Fruit fly (Drosophila melanogaster): ENCODE data around the gene by.
A peak's percentile ranks its signal among the peaks of the same experiment; 100 is the strongest.

The by gene

dm6 chr3R:9534125-9534496 lies 1.3 kb upstream of the by start (continued):
- TF ChIP-seq sr (GFP tag; IDR thresholded peaks at IDR 0.05), result peak; percentile 54; the same call in 2 of the 3 replicates
- TF ChIP-seq CG43689 (GFP tag; IDR thresholded peaks at IDR 0.05), result no peak; the same call in none of the 2 replicates
- no peak for TF ChIP-seq zen2 (GFP tag; IDR thresholded peaks at IDR 0.05; ENCODE audit: partially characterized antibody)
- no peak; the same call in 1 of the 2 replicates for TF ChIP-seq Gsc (GFP tag; IDR thresholded peaks at IDR 0.05)
- peak; percentile 99 for TF ChIP-seq Sox102F (GFP tag; optimal IDR thresholded peaks at IDR 0.05)
- TF ChIP-seq maf-S (GFP tag; optimal IDR thresholded peaks at IDR 0.05), result peak; percentile 81
- TF ChIP-seq kni (GFP tag; optimal IDR thresholded peaks at IDR 0.05), result no peak
- peak; percentile 89 for TF ChIP-seq Lhr (GFP tag; optimal IDR thresholded peaks at IDR 0.05)
- TF ChIP-seq Sry-β (GFP tag; optimal IDR thresholded peaks at IDR 0.05), result peak; percentile 59
- peak; percentile 83; the same call in 2 of the 3 replicates for TF ChIP-seq CG2199 (GFP tag; IDR thresholded peaks at IDR 0.05)
- TF ChIP-seq NC2β (GFP tag; optimal IDR thresholded peaks at IDR 0.05), result peak; percentile 90
- TF ChIP-seq Antp (GFP tag; optimal IDR thresholded peaks at IDR 0.05), result peak; percentile 86
- peak; percentile 87 for TF ChIP-seq Dad (GFP tag; optimal IDR thresholded peaks at IDR 0.05)
- TF ChIP-seq en (GFP tag; optimal IDR thresholded peaks at IDR 0.05), result peak; percentile 79
- peak; percentile 95 for TF ChIP-seq ken (GFP tag; IDR thresholded peaks at IDR 0.05)
- peak; percentile 79 for TF ChIP-seq bowl (GFP tag; IDR thresholded peaks at IDR 0.05)
- peak; percentile 89 for TF ChIP-seq CG17385 (GFP tag; optimal IDR thresholded peaks at IDR 0.05)
- peak; percentile 81 for TF ChIP-seq scrt (GFP tag; optimal IDR thresholded peaks at IDR 0.05)
- 0 out of 2 replicates have a peak, but pooled peaks have one; percentile 21 for TF ChIP-seq ham (GFP tag; IDR thresholded peaks at IDR 0.05)
- peak; percentile 85 for TF ChIP-seq Rx (GFP tag; IDR thresholded peaks at IDR 0.05)
- peak; percentile 49; the same call in 1 of the 2 replicates for TF ChIP-seq CG8765 (GFP tag; IDR thresholded peaks at IDR 0.05)
- TF ChIP-seq CG3281 (GFP tag; optimal IDR thresholded peaks at IDR 0.05), result peak; percentile 87
- peak; percentile 95 for TF ChIP-seq CoRest (tag; optimal IDR thresholded peaks at IDR 0.05)
- TF ChIP-seq gsb-n (tag; optimal IDR thresholded peaks at IDR 0.05), result peak; percentile 97
- TF ChIP-seq caup (GFP tag; optimal IDR thresholded peaks at IDR 0.05; ENCODE audit: severe bottlenecking), result peak; percentile 84
- TF ChIP-seq CG7357 (GFP tag; IDR thresholded peaks at IDR 0.05), result peak; percentile 82
- TF ChIP-seq CG1647 (GFP tag; optimal IDR thresholded peaks at IDR 0.05), result peak; percentile 90
- peak; percentile 95 for TF ChIP-seq Xbp1 (GFP tag; optimal IDR thresholded peaks at IDR 0.05)
- peak; percentile 98 for TF ChIP-seq CG31441 (GFP tag; IDR thresholded peaks at IDR 0.05)
- peak; percentile 82 for TF ChIP-seq peb (GFP tag; IDR thresholded peaks at IDR 0.05)
- TF ChIP-seq hkb (optimal IDR thresholded peaks at IDR 0.05), result no peak
- TF ChIP-seq hkb (GFP tag; IDR thresholded peaks at IDR 0.05), result peak; percentile 93
- no peak for TF ChIP-seq Jarid2 (GFP tag; optimal IDR thresholded peaks at IDR 0.05)
- peak; percentile 56 for TF ChIP-seq ERR (GFP tag; optimal IDR thresholded peaks at IDR 0.05)
- peak; percentile 49 for TF ChIP-seq CG18011 (GFP tag; optimal IDR thresholded peaks at IDR 0.05)
- TF ChIP-seq sim (GFP tag; IDR thresholded peaks at IDR 0.05), result peak; percentile 91
- TF ChIP-seq Ets65A (GFP tag), result peak; percentile 98
- no peak for TF ChIP-seq Dref (GFP tag; IDR thresholded peaks at IDR 0.05)
- no peak for TF ChIP-seq ato (GFP tag; IDR thresholded peaks at IDR 0.05; ENCODE audit: partially characterized antibody)
- peak; percentile 79 for TF ChIP-seq CG15011 (GFP tag; optimal IDR thresholded peaks at IDR 0.05)
- no peak for TF ChIP-seq bigmax (GFP tag; optimal IDR thresholded peaks at IDR 0.05)
- TF ChIP-seq CG33213 (GFP tag; optimal IDR thresholded peaks at IDR 0.05), result peak; percentile 75
- peak; percentile 94 for TF ChIP-seq CG16863 (GFP tag; optimal IDR thresholded peaks at IDR 0.05)
- TF ChIP-seq h (optimal IDR thresholded peaks at IDR 0.05), result no peak
- TF ChIP-seq CG8924 (tag; optimal IDR thresholded peaks at IDR 0.05), result peak; percentile 96
- TF ChIP-seq CG14860 (GFP tag; IDR thresholded peaks at IDR 0.05; ENCODE audit: partially characterized antibody), result no peak
- TF ChIP-seq CG9437 (GFP tag; optimal IDR thresholded peaks at IDR 0.05), result peak; percentile 90
- TF ChIP-seq CG12236 (GFP tag; optimal IDR thresholded peaks at IDR 0.05), result peak; percentile 76
- TF ChIP-seq CG10654 (GFP tag; optimal IDR thresholded peaks at IDR 0.05), result peak; percentile 91
- peak; percentile 95 for TF ChIP-seq bab2 (GFP tag; optimal IDR thresholded peaks at IDR 0.05)
- peak; percentile 97 for TF ChIP-seq CG17361 (GFP tag; IDR thresholded peaks at IDR 0.05)
- peak; percentile 95 for TF ChIP-seq phol (tag; optimal IDR thresholded peaks at IDR 0.05)
